Worm (Caenorhabditis elegans): ENCODE measurements around the gene F35B12.9.

F35B12.9 gene

ce11 chrV:11627837-11628236 lies 26.9 kb downstream of the F35B12.9 start:
- no peak for TF ChIP-seq dao-5 (tag; optimal IDR thresholded peaks at IDR 0.05)
- no peak for TF ChIP-seq him-1 (tag; optimal IDR thresholded peaks at IDR 0.05)
- no peak for TF ChIP-seq W03F9.2 (tag; optimal IDR thresholded peaks at IDR 0.05)

DNA sequence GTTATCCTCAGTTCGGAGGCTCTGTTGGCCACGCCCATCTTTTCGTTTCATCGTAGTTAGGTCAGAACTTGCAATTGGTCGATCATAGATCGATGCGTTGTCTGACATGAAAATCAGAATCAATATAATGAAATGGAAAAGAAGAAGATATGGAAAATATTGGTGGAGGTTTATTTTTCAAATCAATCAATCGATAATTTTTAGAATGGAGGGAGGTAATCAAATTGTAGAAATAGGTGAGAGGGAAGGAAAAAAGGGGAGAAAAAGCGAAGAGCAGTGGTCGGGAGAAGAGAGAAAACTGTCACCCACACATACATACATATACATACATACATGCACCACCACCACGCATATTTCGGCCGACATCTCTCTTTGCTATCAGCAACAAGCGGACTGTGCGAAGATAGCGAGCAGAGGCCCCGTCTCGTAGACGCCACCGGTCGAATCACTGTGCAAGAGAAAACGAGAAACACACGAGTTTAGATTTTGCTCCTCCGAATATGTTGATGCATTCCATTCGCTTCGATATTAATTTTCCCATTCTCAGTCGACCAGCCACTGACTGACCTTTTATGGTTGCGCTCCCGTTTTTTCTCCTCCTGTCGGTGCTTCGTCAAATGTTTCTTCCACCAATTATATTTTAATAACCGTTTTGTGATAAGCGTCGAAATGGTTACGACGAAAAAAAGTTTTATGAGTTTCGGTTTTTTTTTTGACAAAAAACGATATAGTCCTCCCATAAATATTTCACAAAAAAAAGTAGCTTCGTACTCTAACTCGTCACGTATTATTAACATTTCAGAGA lies 28.5 kb downstream of the F35B12.9 start, which contains the start of gene F35B12.10:
Gene F35B12.10 (minus strand): TSS at position 51 of the 805 bp plus-strand sequence.
- TF ChIP-seq him-1 (tag; optimal IDR thresholded peaks at IDR 0.05) (no peak), W03F9.2 (tag; optimal IDR thresholded peaks at IDR 0.05) (no peak), dao-5 (tag; optimal IDR thresholded peaks at IDR 0.05) (no peak)

DNA sequence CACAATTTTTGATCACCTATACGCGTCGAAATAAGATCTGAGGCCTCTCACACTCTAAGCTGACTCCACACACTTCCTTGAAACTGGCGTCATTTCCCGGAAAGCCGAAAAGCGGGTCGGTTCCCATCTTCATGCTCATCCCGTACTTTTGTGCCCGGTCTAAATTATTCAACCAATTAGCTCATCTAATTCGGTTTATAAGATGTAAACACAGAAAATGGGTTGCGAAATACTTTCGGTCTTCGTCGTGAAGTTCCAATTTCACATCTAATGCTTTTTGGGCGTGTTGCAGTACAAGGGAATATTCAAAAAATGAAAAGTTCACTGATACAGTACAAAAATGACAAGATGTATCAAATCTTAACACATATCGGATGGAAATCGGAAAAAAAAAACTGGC lies 30.2 kb downstream of the F35B12.9 start:
- TF ChIP-seq W03F9.2 (tag; optimal IDR thresholded peaks at IDR 0.05) (no peak), him-1 (tag; optimal IDR thresholded peaks at IDR 0.05) (no peak), dao-5 (tag; optimal IDR thresholded peaks at IDR 0.05) (no peak)

DNA sequence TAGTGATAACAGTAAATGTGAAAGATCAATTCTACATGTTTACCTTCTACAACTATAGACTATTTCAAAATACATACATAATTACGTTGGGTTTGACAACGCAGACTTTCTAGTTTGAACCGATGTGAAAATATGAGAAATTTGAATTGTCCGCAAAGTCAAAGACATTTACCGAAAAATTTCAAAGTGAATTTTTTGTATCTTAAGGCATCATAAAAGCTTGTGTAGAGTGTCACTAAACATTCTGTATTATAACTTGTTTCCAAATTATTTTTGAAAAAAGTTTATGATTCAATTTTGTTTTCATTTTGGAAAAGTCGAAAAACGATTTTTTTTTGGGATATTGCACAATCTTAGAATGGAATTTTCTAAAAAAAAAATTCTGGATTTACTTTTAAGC lies 34.6 kb downstream of the F35B12.9 start:
- no peak for TF ChIP-seq W03F9.2 (tag; optimal IDR thresholded peaks at IDR 0.05)
- TF ChIP-seq him-1 (tag; optimal IDR thresholded peaks at IDR 0.05): no peak
- no peak for TF ChIP-seq dao-5 (tag; optimal IDR thresholded peaks at IDR 0.05)

- TF ChIP-seq W03F9.2 (tag; optimal IDR thresholded peaks at IDR 0.05) (no peak), dao-5 (tag; optimal IDR thresholded peaks at IDR 0.05) (no peak), him-1 (tag; optimal IDR thresholded peaks at IDR 0.05) (no peak)
Observed at ce11 chrV:11637191-11637590, 36.2 kb downstream of the F35B12.9 start, which contains the start of gene sipa-1. sipa-1 (minus strand) TSS chrV:11637291.

DNA sequence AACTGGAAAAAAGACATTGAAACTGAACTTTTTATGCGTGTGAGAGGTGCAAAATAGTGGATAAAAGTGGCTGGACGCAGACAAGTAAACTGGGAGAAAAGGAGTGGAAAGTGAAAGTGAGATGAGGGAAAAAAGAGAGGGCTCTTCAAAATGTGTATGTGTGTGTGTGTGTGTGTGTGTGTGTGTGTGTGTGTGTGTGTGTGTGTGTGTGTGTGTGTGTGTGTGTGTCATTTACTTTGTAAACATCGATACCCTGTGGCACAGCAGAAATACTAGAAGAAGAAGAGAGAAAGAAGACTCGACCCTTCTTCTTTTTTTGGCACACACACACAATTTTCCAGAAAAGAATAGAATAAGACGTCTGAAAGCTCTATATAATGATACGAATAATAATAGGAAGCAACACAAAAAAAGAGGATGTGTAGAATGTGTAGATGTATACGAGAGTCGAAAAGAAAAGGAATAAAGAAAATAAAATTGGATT lies 37.7 kb downstream of the F35B12.9 start:
- TF ChIP-seq W03F9.2 (tag; optimal IDR thresholded peaks at IDR 0.05) (no peak), dao-5 (tag; optimal IDR thresholded peaks at IDR 0.05) (no peak), him-1 (tag; optimal IDR thresholded peaks at IDR 0.05) (no peak)

ce11 chrV:11641298-11641787 lies 40.4 kb downstream of the F35B12.9 start:
- peak; percentile 72 for TF ChIP-seq him-1 (tag; optimal IDR thresholded peaks at IDR 0.05)
- TF ChIP-seq W03F9.2 (tag; optimal IDR thresholded peaks at IDR 0.05): no peak

- TF ChIP-seq W03F9.2 (tag; optimal IDR thresholded peaks at IDR 0.05): peak; percentile 34
- TF ChIP-seq him-1 (tag; optimal IDR thresholded peaks at IDR 0.05): peak; percentile 44
- no peak for TF ChIP-seq dao-5 (tag; optimal IDR thresholded peaks at IDR 0.05)
Observed at ce11 chrV:11644166-11644565, 43.2 kb downstream of the F35B12.9 start, which contains the start of gene bir-1. bir-1 (plus strand) TSS chrV:11644477.

- TF ChIP-seq him-1 (tag; optimal IDR thresholded peaks at IDR 0.05) (no peak), dao-5 (tag; optimal IDR thresholded peaks at IDR 0.05) (no peak), W03F9.2 (tag; optimal IDR thresholded peaks at IDR 0.05) (no peak)
Observed at ce11 chrV:11645244-11645643, 44.3 kb downstream of the F35B12.9 start, which contains the start of gene skp-1. skp-1 (plus strand) TSS chrV:11645481.

DNA sequence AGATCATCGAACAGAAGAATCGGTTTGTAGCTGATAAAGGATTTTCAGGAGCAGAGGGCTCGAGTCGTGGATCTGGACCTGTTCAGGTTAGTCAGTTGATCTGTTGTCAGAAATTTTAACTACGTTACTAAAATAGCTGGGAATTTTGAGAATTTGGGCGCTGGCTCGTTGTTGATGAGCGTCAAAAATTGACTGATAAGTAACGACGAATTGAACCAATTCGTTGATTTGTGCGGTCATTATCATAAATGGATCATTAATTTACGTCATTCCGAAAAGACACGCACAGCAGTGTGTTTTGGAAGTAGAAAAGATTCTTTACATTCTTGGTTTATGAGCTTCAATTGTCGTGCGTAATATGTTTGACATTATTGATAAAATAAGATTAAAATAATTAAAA lies 46.9 kb downstream of the F35B12.9 start:
- TF ChIP-seq dao-5 (tag; optimal IDR thresholded peaks at IDR 0.05) (no peak), him-1 (tag; optimal IDR thresholded peaks at IDR 0.05) (no peak), W03F9.2 (tag; optimal IDR thresholded peaks at IDR 0.05) (no peak)

ce11 chrV:11648435-11648834 lies 47.5 kb downstream of the F35B12.9 start:
- TF ChIP-seq W03F9.2 (tag; optimal IDR thresholded peaks at IDR 0.05) (no peak), him-1 (tag; optimal IDR thresholded peaks at IDR 0.05) (no peak), dao-5 (tag; optimal IDR thresholded peaks at IDR 0.05) (no peak)

DNA sequence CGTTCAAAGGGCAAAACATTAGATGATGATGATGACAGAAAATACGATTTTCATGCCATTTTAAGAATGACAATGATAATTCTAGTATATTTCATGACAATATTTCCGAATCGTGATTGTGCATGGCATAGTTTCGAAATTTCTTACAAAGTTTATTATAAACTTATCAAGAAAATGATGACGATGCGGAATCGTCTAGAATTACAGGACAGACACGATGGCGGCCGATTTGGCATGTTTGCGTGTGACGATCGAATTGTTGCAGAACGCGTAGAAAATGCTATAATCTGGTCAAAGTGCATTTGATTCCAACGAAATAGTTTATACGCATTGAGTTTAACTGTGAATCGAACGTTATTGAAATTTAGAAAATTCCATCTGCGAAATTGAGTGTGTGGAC lies 48.3 kb downstream of the F35B12.9 start:
- TF ChIP-seq him-1 (tag; optimal IDR thresholded peaks at IDR 0.05) (no peak), W03F9.2 (tag; optimal IDR thresholded peaks at IDR 0.05) (no peak), dao-5 (tag; optimal IDR thresholded peaks at IDR 0.05) (no peak)

- no peak for TF ChIP-seq him-1 (tag; optimal IDR thresholded peaks at IDR 0.05)
- no peak for TF ChIP-seq dao-5 (tag; optimal IDR thresholded peaks at IDR 0.05)
- no peak for TF ChIP-seq W03F9.2 (tag; optimal IDR thresholded peaks at IDR 0.05)
Observed at ce11 chrV:11650720-11651119, 49.7 kb downstream of the F35B12.9 start, which contains the start of gene zip-10. zip-10 (minus strand) TSS chrV:11650762.

Data from whole organism, L4/young adult.